Fruit fly (Drosophila melanogaster): ENCODE results near the gene IntS11.

The IntS11 gene

DNA sequence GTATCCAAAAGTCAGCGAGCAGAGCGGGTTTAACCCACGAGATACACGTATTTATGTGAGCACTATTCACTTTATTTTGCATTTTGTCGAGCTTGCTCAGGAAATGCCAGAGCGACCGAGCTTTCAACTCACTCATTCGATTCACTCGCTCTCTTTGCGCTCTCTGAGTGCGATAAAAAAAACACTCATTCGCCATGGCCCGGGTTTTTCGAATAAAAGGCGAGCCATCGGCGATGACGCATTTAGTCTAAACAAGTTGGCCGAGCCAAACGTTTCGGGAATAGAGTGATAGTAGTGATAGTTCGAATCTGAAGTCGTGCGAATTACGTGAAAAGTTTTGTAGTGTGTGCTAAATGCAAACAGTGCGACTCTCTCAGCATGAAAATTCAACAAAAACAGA lies 37.2 kb downstream of the IntS11 start (continued):
- TF ChIP-seq trh (GFP tag; optimal IDR thresholded peaks at IDR 0.05): no peak
- TF ChIP-seq TFAM (GFP tag; optimal IDR thresholded peaks at IDR 0.05): no peak
- no peak for TF ChIP-seq dysf (GFP tag; IDR thresholded peaks at IDR 0.05)
- no peak for TF ChIP-seq crp (GFP tag; optimal IDR thresholded peaks at IDR 0.05)
- TF ChIP-seq Atf-2 (GFP tag; optimal IDR thresholded peaks at IDR 0.05): no peak
- peak; percentile 42 for TF ChIP-seq sens (GFP tag)
- peak; percentile 20 for TF ChIP-seq CG6854 (GFP tag; optimal IDR thresholded peaks at IDR 0.05)
- no peak for TF ChIP-seq maf-S (GFP tag; optimal IDR thresholded peaks at IDR 0.05)
- TF ChIP-seq prd (optimal IDR thresholded peaks at IDR 0.05): no peak
- no peak for TF ChIP-seq prd (GFP tag; IDR thresholded peaks at IDR 0.05)
- TF ChIP-seq CG10147 (GFP tag; optimal IDR thresholded peaks at IDR 0.05): peak; percentile 2
- TF ChIP-seq CG12769 (tag; optimal IDR thresholded peaks at IDR 0.05): peak; percentile 65
- no peak for TF ChIP-seq danr (GFP tag; IDR thresholded peaks at IDR 0.05)
- no peak for TF ChIP-seq CG17186 (GFP tag; optimal IDR thresholded peaks at IDR 0.05)
- no peak for TF ChIP-seq chif (GFP tag; optimal IDR thresholded peaks at IDR 0.05)
- no peak for TF ChIP-seq Max (GFP tag; optimal IDR thresholded peaks at IDR 0.05)
- TF ChIP-seq amos (GFP tag; IDR thresholded peaks at IDR 0.05; ENCODE audit: partially characterized antibody): peak; percentile 64; the same call in 1 of the 2 replicates
- no peak for TF ChIP-seq CG2129 (GFP tag; IDR thresholded peaks at IDR 0.05; ENCODE audit: partially characterized antibody)
- TF ChIP-seq CG4404 (GFP tag; IDR thresholded peaks at IDR 0.05): no peak
- TF ChIP-seq CG30020 (tag; optimal IDR thresholded peaks at IDR 0.05): no peak
- TF ChIP-seq Adf1 (GFP tag; IDR thresholded peaks at IDR 0.05): peak; percentile 50; the same call in 1 of the 2 replicates
- no peak for TF ChIP-seq BEAF-32 (GFP tag; optimal IDR thresholded peaks at IDR 0.05)
- TF ChIP-seq Tbp (GFP tag; optimal IDR thresholded peaks at IDR 0.05): no peak
- no peak for TF ChIP-seq CG8765 (GFP tag; IDR thresholded peaks at IDR 0.05)
- no peak for TF ChIP-seq pum (GFP tag; optimal IDR thresholded peaks at IDR 0.05)
- TF ChIP-seq dpn (GFP tag; optimal IDR thresholded peaks at IDR 0.05): peak in 1 of 2 experiments; percentile 26
- no peak for TF ChIP-seq Ets97D (GFP tag; optimal IDR thresholded peaks at IDR 0.05)
- TF ChIP-seq CG31224 (GFP tag; IDR thresholded peaks at IDR 0.05): no peak; the same call in 1 of the 2 replicates
- TF ChIP-seq CG10274 (GFP tag; optimal IDR thresholded peaks at IDR 0.05): no peak
- TF ChIP-seq ewg (GFP tag; optimal IDR thresholded peaks at IDR 0.05): no peak
- no peak for TF ChIP-seq emc (GFP tag; optimal IDR thresholded peaks at IDR 0.05)
- no peak for TF ChIP-seq CTCF (GFP tag; optimal IDR thresholded peaks at IDR 0.05)
- TF ChIP-seq CG16863 (GFP tag; optimal IDR thresholded peaks at IDR 0.05): no peak
- TF ChIP-seq dmrt99B (tag; optimal IDR thresholded peaks at IDR 0.05): peak; percentile 24
- no peak for TF ChIP-seq slp2 (GFP tag; optimal IDR thresholded peaks at IDR 0.05)
- TF ChIP-seq pan (optimal IDR thresholded peaks at IDR 0.05): no peak
- peak in 1 of 2 experiments; percentile 26 for TF ChIP-seq pan (GFP tag; optimal IDR thresholded peaks at IDR 0.05 in 1 of 2, IDR thresholded peaks at IDR 0.05 in 1 of 2)
- no peak for TF ChIP-seq bcd (GFP tag; optimal IDR thresholded peaks at IDR 0.05)
- no peak for TF ChIP-seq Elba2 (GFP tag; optimal IDR thresholded peaks at IDR 0.05)
- peak; percentile 41 for TF ChIP-seq CG31365 (tag; optimal IDR thresholded peaks at IDR 0.05)
- peak; percentile 34 for TF ChIP-seq cwo (GFP tag; optimal IDR thresholded peaks at IDR 0.05)
- peak; percentile 40 for TF ChIP-seq lbe (GFP tag; optimal IDR thresholded peaks at IDR 0.05)
- peak; percentile 7 for TF ChIP-seq pfk (GFP tag; optimal IDR thresholded peaks at IDR 0.05)
- TF ChIP-seq lilli (GFP tag; optimal IDR thresholded peaks at IDR 0.05): no peak
- TF ChIP-seq Bgb (GFP tag; IDR thresholded peaks at IDR 0.05; ENCODE audit: partially characterized antibody): peak; percentile 71
- no peak for TF ChIP-seq Mad (GFP tag; optimal IDR thresholded peaks at IDR 0.05)
- peak; percentile 55 for TF ChIP-seq Atf3 (GFP tag; optimal IDR thresholded peaks at IDR 0.05)
- TF ChIP-seq rib (GFP tag; IDR thresholded peaks at IDR 0.05): peak; percentile 91
- TF ChIP-seq zfh1 (GFP tag; IDR thresholded peaks at IDR 0.05): no peak
- no peak for TF ChIP-seq Pdp1 (GFP tag; optimal IDR thresholded peaks at IDR 0.05)
- TF ChIP-seq pnt (GFP tag; optimal IDR thresholded peaks at IDR 0.05): no peak
- TF ChIP-seq eve (GFP tag; optimal IDR thresholded peaks at IDR 0.05): no peak
- no peak for TF ChIP-seq MESR4 (GFP tag; optimal IDR thresholded peaks at IDR 0.05)

Measured in whole organism, embryonic.